Fruit fly (Drosophila melanogaster): ENCODE data around the gene halo.

DNA sequence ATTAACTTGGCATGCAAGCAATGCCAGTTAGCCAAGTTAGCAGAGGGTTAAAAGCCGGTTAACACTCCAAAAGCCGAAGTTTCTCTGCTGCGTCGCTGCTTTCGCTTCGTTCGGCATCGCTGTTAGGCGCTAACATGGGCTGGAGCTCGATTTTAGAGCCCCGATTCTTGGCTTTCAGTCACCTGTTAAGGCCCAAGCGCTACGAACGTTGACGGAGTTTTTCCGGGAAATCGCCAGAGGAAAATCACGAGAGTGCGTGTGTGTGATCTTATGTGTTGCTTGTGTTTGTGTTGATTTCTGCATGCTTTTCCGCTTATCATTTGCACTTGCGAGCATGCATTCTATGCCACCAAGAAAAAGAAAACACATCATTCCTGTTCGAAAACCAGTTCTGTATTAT, 37.0 kb upstream of the halo start, which contains the start of gene haf:
- TF ChIP-seq CG13204 (GFP tag; optimal IDR thresholded peaks at IDR 0.05) (peak; percentile 18), EcR (GFP tag; optimal IDR thresholded peaks at IDR 0.05) (no peak), CG14655 (GFP tag; optimal IDR thresholded peaks at IDR 0.05) (no peak), CG4496 (GFP tag; IDR thresholded peaks at IDR 0.05) (peak; percentile 52; the same call in 2 of the 3 replicates), CG9948 (tag; optimal IDR thresholded peaks at IDR 0.05) (no peak), Snoo (tag; optimal IDR thresholded peaks at IDR 0.05) (no peak), CG12605 (GFP tag; IDR thresholded peaks at IDR 0.05) (no peak), CG32121 (GFP tag; IDR thresholded peaks at IDR 0.05) (0 out of 2 replicates have a peak, but pooled peaks have one; percentile 30), fd96Ca (GFP tag; IDR thresholded peaks at IDR 0.05) (no peak)

Data from whole organism, pupa.